Fruit fly (Drosophila melanogaster) whole organism, pupa: ENCODE measurements around the gene Kua.

Experiments
- D1 ChIP-seq: fragments of 200-800 bp; sonication (Bioruptor generic); optimal IDR thresholded peaks from 2 replicates; lab custom pipeline; 2018; ENCODE audit warnings: missing biosample characterization, mild to moderate bottlenecking, missing genetic modification characterization, moderate library complexity
- EcR ChIP-seq: fragments of 200-800 bp; sonication (Bioruptor generic); optimal IDR thresholded peaks from 3 replicates; lab custom pipeline; 2019; ENCODE audit warnings: missing biosample characterization, missing genetic modification characterization, mild to moderate bottlenecking, moderate library complexity, missing genetic modification reagents
- Ets98B ChIP-seq: fragments of 200-800 bp; sonication (Bioruptor generic); IDR thresholded peaks from 2 replicates; pipeline ENCODE4 v1.3.6; 2022; ENCODE audit warnings: missing biosample characterization, missing genetic modification characterization
- gl ChIP-seq: fragments of 200-800 bp; sonication (Bioruptor generic); optimal IDR thresholded peaks from 2 replicates; lab custom pipeline; 2018; ENCODE audit warnings: missing biosample characterization, mild to moderate bottlenecking, missing genetic modification characterization

DNA sequence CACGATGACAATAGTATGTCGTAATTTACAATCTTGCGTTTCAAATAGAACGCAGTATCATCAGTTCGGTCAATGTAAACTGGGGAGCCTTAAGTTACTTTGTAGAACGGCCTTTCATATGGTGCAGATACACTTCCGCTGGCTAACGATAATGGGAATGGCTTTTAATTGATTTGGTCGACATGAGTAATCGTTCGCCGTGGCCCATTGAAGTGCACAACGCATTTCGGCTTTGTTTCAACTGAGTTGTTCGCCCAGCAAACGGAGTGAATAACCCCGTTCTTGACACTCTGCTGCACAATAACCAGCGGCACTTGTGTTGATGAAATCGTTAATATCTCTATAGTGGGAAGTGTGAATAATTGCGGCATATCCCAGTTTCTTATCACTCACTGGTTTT, 29.5 kb upstream of the Kua start:
- TF ChIP-seq Ets98B (GFP tag; lab: Robert Waterston, UW) (no peak), EcR (peak; percentile 84), gl (no peak), D1 (no peak)
